Fruit fly (Drosophila melanogaster): ENCODE measurements around the gene AttD.

DNA sequence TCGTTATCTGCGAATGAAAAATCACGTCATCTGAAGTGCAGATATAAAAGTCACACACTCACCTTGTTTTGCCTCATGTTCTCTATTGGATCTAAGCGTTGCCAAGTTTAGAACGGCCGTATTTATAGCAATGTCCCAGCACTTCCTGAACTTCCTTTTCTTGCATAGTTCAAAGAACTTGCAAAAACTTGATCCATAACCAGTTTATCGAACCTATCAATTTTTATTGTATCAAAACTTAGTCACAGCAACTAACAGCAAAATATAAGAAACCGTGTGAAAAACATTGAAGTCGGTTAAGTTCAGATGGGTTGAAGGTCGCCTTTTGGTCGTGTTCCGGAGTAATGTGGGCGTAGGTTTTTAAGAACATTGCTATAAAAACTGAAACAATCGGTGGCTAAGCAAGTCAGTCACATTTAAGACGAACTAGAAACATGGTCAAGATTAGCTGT lies 6.3 kb upstream of the AttD start, which contains the start of the genes CG14324 and CG14326:
- TF ChIP-seq h (optimal IDR thresholded peaks at IDR 0.05) (no peak), Sin3A (optimal IDR thresholded peaks at IDR 0.05) (no peak), psq (optimal IDR thresholded peaks at IDR 0.05) (no peak)

Data from Kc167 (cell line).